Fruit fly (Drosophila melanogaster): ENCODE results near the gene Nup98-96.

The Nup98-96 gene

DNA sequence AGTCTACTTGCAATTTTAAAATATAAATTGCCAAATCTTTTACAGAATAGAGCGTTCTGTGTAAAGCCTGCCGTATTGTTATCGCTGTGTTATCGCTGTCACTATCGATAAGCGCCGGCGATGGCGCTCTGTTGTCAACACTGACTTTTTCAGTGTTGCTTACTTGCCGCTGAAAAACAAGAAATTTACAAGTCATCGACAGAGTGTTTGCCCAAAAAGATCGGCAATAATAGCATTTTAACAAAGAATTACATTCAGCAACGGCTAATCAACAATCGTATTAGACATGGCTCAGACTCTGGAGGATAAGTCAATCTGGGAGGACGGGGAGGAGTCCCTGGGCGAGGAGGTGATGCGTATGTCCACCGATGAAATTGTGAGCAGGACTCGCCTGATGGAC, 28.7 kb downstream of the Nup98-96 start, which contains the start of the genes RanBP3 and Rpt5:
Gene RanBP3 (minus strand): TSS at position 107 of the 400 bp plus-strand sequence.
Gene Rpt5 (plus strand): TSS at position 149 of the 400 bp plus-strand sequence.
- peak; percentile 59 for TF ChIP-seq CG17801 (GFP tag; optimal IDR thresholded peaks at IDR 0.05; ENCODE audit: partially characterized antibody)

DNA sequence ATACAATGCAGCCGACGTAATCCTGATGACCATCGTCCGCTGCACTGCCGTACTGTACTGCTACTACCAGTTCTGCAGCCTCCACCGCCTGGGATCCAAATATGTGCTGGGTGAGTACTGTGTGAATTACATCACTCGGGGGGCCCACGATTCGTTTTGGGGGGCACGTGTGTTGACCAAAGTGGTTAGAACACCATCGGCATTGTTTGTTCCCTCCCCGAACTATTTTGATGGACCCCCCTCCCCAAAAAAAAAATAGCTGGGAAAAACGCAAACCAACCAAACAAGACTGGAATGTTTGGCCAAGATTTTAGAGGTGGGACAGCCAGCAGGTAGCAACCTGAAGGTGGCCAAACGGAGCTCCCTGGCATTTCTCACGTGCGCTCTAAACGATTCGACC, 34.0 kb downstream of the Nup98-96 start:
- no peak for TF ChIP-seq CG17801 (GFP tag; optimal IDR thresholded peaks at IDR 0.05; ENCODE audit: partially characterized antibody)

DNA sequence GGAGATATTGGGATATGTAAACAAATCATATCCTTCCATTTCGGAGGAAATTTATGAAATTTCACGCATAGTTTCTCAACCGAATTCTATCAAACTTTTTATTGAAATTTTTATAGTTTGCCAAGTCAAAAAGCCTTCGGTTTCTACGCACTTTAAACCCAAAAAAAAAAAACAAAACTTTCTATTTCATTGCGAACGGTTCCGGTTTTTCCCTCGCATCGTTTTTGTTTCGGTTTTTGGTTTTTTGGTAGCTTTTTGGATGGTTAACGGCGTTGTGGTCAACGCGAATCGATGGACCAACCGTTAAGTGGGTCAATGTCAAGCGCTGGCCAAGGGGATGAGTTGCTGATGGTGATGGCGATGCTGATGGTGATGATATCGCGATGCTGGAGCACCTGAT, 40.5 kb downstream of the Nup98-96 start:
- no peak for TF ChIP-seq CG17801 (GFP tag; optimal IDR thresholded peaks at IDR 0.05; ENCODE audit: partially characterized antibody)

DNA sequence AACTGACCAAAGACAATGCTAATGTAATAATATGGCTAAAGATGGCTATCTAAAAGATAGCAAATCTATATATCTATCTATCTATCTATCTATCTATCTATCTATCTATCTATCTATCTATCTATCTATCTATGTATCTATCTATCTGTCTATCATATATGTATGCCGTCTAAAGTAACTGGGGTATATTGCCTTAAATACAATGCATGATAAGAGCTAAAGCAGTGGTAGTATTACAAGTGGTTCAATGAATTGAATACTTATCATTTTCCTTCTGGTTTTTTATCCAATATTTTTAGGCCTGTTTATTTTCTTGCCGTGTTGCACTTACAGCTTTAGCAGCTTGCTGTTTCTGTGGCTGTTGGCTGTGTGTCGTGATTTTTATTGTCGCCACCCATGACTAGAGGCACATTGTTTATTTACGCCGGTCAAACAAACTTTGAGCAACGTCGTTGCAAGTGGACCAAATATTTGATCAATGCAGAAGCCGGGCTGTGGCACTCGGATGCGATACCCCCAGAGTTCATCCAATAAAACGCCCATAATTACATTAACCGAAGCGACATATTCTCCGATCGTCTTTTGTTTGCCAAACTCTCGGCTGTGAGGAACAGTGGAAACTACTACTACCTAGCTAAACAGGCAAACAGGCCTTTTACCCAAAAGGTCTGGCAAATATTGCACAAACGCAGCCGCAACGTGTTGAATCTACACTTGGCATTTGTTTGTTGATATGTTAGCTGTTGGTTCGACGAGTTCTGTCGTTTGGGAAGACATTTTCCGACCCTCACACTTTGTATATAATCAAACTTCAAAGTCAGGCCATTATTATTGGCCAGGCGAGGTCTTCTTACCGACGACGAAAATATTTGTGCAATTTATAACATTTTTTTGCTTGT, 43.5 kb downstream of the Nup98-96 start:
- TF ChIP-seq CG17801 (GFP tag; optimal IDR thresholded peaks at IDR 0.05; ENCODE audit: partially characterized antibody): no peak

DNA sequence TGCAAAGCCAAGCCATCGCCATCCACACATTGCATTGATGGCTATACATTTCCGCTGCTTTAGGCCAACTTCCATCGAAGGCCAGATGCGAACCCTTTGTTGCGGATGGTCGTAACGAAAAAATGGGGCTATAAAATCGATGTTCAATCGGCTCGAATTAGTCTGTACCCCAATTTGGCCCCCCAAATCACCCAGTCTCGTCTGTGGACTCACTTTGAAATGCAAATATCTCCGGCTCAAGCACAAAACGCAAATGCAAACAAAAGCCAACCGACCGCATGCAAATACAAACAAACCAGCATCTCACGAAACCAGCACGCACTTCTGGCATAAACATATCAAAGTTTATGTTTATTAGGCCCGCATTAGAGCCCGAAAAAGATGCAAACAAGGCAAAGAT, 45.1 kb downstream of the Nup98-96 start:
- no peak for TF ChIP-seq CG17801 (GFP tag; optimal IDR thresholded peaks at IDR 0.05; ENCODE audit: partially characterized antibody)

DNA sequence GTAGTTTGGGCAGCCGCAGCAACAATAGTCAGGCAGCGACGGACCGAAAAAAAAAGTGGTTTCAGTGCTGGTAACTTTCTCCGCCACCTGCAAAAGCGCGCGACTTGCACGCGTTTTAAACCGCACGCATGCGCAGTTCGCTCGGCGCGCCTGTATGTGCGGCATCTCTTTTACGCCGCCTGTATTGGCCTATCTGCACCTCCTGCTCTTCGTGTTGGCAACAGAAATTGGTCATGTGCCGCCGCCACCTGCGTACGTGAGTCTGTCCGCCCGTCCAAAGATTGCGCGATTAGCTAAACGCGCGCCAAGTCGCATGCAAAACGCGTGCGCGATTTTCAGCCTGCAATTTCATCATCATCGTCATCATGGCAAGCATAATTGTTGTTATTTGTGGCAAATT, 45.8 kb downstream of the Nup98-96 start:
- TF ChIP-seq CG17801 (GFP tag; optimal IDR thresholded peaks at IDR 0.05; ENCODE audit: partially characterized antibody): no peak

DNA sequence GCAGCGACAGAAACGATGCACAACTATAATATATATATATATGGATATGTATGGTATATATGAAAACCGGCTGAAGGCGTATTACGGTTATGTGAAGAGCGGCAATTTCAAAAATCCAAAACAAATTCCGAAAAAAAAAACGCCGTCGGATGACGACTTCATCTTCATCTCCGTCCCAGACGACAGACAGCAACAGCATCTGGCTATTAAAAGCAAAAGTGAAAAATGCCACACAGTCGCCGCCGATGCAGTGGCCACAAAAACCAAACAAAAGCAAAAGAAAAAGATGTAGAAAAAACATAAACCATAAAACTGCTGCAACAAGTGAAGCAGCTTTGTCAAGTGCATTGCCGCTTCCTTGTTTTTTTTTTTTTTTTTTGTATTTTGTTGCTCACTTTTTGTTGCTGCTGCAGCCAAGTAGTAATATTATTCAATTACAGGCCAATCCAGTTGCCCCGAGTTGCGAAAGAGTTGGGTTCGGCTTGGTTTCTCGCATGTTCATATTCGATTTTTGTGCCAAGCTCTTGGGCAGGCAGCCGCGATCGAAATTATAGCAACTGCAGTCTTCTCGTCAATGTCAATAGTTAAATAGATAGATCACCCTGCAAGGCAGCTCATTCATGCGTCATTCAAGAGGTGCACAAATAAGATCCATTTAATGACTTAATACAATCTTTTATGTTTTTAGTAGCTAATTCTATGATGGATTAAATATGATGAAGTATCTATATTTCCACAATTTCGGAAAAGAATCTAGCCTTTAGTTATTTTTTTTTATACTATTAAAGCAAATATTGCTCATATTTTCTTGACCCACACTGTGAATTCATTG, 46.6 kb downstream of the Nup98-96 start:
- TF ChIP-seq CG17801 (GFP tag; optimal IDR thresholded peaks at IDR 0.05; ENCODE audit: partially characterized antibody): no peak

DNA sequence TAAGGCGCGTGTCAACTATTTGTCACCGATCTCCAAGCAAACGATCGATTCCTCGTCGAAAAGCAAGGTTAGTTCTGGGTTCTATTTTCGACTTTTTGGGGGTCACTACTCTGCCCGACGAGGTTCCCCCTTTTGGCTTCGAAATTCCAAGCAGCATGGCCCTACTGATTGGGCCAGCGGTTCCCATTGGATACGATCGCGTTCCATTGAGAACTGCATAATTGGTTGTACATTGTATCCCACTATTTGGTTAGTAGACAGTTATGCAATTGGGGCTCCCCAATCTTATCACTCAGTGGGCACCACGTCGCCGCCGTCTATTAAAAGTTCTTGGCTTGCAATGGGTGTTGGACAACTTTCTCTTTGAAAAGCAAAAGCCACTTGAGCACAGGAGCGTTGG, 47.6 kb downstream of the Nup98-96 start:
- TF ChIP-seq CG17801 (GFP tag; optimal IDR thresholded peaks at IDR 0.05; ENCODE audit: partially characterized antibody): no peak

DNA sequence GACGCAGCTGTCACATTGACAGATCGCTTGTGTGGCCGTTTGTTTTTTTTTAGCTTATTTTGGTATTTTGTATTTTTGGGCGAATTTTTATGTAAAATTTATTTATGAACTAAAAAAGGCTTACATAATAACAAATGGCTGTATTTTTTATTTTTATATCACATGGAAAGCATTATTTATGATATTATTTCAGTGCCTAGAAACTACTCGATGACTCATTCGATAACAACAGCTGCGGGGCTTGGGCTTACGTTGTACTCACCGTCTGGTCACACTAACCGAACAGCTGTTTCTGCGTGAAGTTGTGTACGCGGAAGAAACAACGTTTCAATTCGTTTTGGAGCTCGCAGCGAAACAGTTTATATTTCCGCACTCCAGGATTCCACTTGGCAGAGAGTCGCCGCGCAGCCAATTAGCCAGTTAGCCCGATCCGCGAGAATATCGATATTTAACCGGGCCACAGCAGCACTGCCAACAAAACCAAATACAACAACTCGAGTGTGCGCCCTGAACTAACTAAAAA, 48.4 kb downstream of the Nup98-96 start, which contains the start of the genes Hmgcr and Rpn9:
Gene Hmgcr (plus strand): TSS at position 335 of the 523 bp plus-strand sequence.
Gene Rpn9 (minus strand): TSS at position 473 of the 523 bp plus-strand sequence.
- peak; percentile 37 for TF ChIP-seq CG17801 (GFP tag; optimal IDR thresholded peaks at IDR 0.05; ENCODE audit: partially characterized antibody)

DNA sequence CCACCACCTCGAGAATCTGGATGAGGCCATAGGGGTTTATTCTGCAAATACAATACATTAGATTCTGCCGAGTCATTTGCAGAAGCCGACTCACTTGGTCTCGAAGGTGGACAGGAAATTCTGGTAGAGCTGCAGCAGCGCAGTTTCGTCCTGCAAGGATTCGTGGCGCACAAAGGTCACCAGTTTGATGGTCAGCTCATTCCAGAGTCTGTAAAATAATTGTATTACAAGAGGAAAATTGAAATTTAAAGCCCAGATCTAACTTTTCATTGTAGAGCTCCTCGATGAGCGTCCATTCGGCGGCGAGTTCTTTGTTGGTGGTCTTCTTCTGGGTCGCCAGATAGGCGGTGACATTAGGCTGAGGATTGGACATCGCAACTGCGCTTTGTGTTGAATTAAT, 48.9 kb downstream of the Nup98-96 start:
- no peak for TF ChIP-seq CG17801 (GFP tag; optimal IDR thresholded peaks at IDR 0.05; ENCODE audit: partially characterized antibody)

DNA sequence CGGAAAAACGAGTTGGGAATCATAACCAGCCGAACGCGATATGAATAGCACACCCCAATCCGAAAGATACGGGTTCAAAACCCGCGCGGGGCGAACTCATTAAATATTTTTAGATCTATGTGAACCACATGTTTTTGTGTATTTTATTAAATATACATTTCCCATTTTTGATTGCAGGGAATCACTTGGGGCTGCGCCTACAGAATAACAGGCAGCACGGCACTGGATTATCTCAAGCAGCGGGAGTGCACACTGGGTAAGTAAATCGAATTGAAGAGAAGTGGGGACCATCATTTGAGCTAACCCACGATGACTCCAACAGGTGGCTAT, 51.0 kb downstream of the Nup98-96 start:
- no peak for TF ChIP-seq CG17801 (GFP tag; optimal IDR thresholded peaks at IDR 0.05; ENCODE audit: partially characterized antibody)

DNA sequence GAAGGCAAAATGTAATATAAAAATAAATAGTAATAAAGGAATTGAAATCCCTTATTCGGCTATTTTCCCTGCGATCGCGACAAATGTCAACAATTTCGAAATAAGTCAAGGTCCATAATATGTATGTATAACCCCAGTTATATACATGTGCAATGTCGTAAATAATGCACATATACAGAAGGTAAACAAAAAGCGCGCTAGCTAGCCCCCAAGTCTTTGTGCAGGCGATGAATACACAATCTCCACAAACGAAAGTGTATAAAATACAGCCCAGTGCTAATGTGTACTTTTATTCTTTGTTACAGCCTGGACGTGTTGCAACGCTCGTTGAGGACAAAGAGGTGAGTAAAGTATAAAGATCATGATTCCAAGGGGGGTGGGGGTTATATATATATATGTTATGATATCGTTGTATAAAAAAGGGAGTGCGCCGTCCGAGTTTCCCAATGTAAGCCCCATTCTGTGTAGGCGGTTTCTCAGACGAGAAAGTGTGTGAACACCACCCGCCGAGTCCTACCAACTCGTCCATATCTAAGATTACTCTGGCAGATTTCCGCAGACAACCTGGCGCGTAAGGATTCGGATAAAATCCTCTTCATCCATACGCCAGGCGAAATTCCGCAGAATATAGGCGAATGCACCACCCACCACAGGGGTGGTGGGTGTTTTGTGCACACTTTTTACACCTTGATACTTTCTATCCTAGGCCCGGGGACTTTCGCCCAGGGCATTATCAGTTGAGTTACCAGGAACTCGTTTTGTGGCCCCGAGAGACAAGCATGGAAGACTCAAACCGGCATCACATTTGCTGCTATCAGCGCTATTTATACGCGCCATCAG, 51.6 kb downstream of the Nup98-96 start:
- TF ChIP-seq CG17801 (GFP tag; optimal IDR thresholded peaks at IDR 0.05; ENCODE audit: partially characterized antibody): no peak

DNA sequence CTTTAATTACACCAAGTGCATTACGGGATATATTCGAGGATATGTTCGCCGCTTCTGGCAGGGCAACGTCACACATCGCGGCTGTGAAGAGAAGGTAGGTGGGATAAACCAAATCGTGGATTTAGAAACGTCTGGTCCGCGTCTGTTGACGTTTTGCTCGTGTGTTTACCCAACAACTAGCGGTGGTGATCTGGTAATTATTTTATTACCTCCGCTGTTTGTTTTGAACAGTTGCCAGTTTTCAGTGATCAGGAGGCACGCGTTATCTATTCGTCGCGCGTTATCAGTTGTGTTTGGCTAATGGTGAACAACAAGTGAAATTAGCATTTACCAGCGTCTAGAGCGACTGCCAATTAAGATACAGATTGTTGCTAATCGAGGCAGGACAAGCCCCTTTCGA, 52.4 kb downstream of the Nup98-96 start:
- no peak for TF ChIP-seq CG17801 (GFP tag; optimal IDR thresholded peaks at IDR 0.05; ENCODE audit: partially characterized antibody)

DNA sequence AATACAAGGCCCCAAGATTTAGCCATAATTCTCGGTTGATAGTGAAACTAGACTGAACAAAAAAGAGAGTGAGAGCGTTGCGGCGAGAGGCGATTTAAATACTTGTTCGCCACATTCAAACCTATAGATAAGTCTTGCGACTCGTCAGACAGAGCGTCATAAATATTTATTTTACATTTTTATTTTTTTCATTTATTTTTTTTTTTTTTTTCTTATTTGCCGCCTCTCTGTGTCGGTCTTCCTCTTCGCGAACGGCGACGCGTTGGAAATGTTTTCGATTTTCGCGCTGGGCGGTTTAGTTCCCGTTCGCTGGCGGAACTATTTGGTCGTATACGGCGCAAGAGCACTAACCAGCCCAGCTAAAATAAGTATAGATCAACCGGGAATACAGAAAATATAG, 53.3 kb downstream of the Nup98-96 start:
- peak; percentile 69 for TF ChIP-seq CG17801 (GFP tag; optimal IDR thresholded peaks at IDR 0.05; ENCODE audit: partially characterized antibody)

DNA sequence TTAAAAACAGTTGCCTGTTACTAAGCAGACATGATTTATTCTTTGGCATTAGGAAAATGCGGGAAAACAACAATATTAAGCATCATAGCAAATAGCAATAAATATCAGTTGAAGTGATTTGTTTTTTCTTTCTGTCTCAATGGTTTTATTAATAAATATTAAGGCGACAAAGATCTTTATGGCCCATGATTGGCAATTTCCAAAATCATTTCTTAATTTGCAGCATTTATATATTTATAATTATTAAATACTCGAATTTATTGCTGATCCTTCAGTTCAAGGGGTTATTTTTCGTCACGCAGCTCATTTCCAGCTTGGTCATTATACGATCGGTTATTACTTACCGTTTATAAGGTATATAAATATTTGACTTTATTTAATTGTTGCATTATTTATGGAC, 53.8 kb downstream of the Nup98-96 start:
- TF ChIP-seq CG17801 (GFP tag; optimal IDR thresholded peaks at IDR 0.05; ENCODE audit: partially characterized antibody): no peak

Measured in ovary, adult (tissue).